Worm (Caenorhabditis elegans) whole organism, L3 larva: ENCODE results near the gene clpf-1.

Experiments
- aly-2 ChIP-seq: fragments of 150-350 bp; optimal IDR thresholded peaks from 2 replicates; lab custom pipeline; 2014; ENCODE audit warnings: missing biosample characterization, missing genetic modification characterization
- lin-15B ChIP-seq: fragments of 150-350 bp; optimal IDR thresholded peaks from 2 replicates; lab custom pipeline; 2014; ENCODE audit warnings: missing biosample characterization, missing genetic modification characterization
- mdl-1 ChIP-seq: fragments of 150-350 bp; optimal IDR thresholded peaks from 2 replicates; lab custom pipeline; 2014; ENCODE audit warnings: missing biosample characterization, missing genetic modification characterization
- nhr-12 ChIP-seq: fragments of 150-350 bp; optimal IDR thresholded peaks from 2 replicates; lab custom pipeline; 2014; ENCODE audit warnings: missing biosample characterization, missing genetic modification characterization
- nhr-237 ChIP-seq: fragments of 150-350 bp; optimal IDR thresholded peaks from 2 replicates; lab custom pipeline; 2014; ENCODE audit warnings: missing biosample characterization, missing genetic modification characterization
- nhr-28 ChIP-seq: fragments of 150-350 bp; optimal IDR thresholded peaks from 2 replicates; lab custom pipeline; 2014; ENCODE audit warnings: missing biosample characterization, missing genetic modification characterization
- pqm-1 ChIP-seq: fragments of 150-350 bp; optimal IDR thresholded peaks from 2 replicates; lab custom pipeline; 2017; ENCODE audit warnings: missing biosample characterization, missing genetic modification characterization, inconsistent platforms
- snpc-4 ChIP-seq: fragments of 150-350 bp; optimal IDR thresholded peaks from 2 replicates; lab custom pipeline; 2014; ENCODE audit warnings: missing biosample characterization, missing genetic modification characterization
- tbx-2 ChIP-seq: sonication (generic microtip); optimal IDR thresholded peaks from 2 replicates; lab custom pipeline; 2016; ENCODE audit warnings: mild to moderate bottlenecking, missing genetic modification characterization, missing compliant biosample characterization
- unc-62 ChIP-seq: fragments of 150-350 bp; sonication (generic microtip); optimal IDR thresholded peaks from 4 replicates; lab custom pipeline; 2014; ENCODE audit warnings: missing biosample characterization, missing genetic modification reagents, missing genetic modification characterization
- ztf-11 ChIP-seq: fragments of 150-350 bp; optimal IDR thresholded peaks from 2 replicates; lab custom pipeline; 2014; ENCODE audit warnings: missing biosample characterization, missing genetic modification characterization

DNA sequence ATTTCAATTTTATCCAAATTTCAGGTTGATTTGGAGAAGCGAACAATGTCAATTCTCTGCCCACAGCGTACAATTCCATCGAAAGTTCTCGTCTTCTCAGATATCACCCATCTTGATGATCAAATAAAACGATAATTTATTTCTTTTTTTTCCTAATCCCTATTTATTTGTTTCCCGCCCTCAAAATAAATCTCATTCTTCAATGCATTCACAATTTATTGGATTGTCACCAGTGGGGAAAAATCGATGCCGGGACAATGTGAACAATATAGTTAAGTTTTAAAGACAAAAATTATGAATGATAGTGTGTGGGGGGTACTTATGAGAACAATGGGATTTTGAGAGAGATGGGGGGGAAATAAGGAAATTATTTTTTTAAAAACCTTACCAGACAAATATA lies 2.9 kb downstream of the clpf-1 start:
- no peak for TF ChIP-seq aly-2 (tag; lab: Kevin White, UChicago)
- TF ChIP-seq nhr-12 (tag; lab: Kevin White, UChicago): no peak
- TF ChIP-seq ztf-11: no peak
- no peak for TF ChIP-seq nhr-28 (tag; lab: Kevin White, UChicago)
- TF ChIP-seq tbx-2 (tag; lab: Kevin White, UChicago): no peak
- no peak for TF ChIP-seq nhr-237 (tag; lab: Kevin White, UChicago)
- no peak for TF ChIP-seq unc-62 (GFP tag; lab: Kevin White, UChicago)
- no peak for TF ChIP-seq mdl-1 (tag; lab: Kevin White, UChicago)
- TF ChIP-seq snpc-4 (tag; lab: Kevin White, UChicago): no peak
- no peak for TF ChIP-seq lin-15B (tag; lab: Kevin White, UChicago)
- no peak for TF ChIP-seq pqm-1 (tag; lab: Kevin White, UChicago)
